Fruit fly (Drosophila melanogaster): ENCODE data around the gene CG16743.

DNA sequence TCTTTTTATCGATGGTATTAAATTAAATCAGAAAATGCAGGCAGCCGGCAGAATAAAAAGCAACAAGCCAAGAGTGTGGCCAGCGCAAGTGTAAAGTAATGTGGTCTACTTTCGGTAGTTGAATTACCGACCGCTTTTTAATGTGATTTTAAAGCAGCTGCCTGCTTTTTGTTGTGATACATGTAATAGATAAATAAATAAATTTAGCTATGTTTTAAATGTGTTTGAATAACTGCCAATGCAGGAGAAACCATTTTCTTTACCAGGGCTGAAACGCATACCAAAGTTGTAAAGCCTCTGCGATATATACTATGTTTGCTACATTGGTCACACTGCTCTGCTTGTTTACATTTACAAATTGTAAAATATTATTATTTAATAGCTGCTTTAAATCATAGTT lies 1.9 kb upstream of the CG16743 start, which contains the start of the genes Tmem214 and YL-1:
- peak; percentile 62 for TF ChIP-seq vri (GFP tag; optimal IDR thresholded peaks at IDR 0.05)
- no peak for TF ChIP-seq CG31627 (GFP tag; optimal IDR thresholded peaks at IDR 0.05)
- TF ChIP-seq OdsH (GFP tag; optimal IDR thresholded peaks at IDR 0.05), result no peak
- no peak for TF ChIP-seq CG6276 (GFP tag; optimal IDR thresholded peaks at IDR 0.05)
- no peak for TF ChIP-seq fd85E (GFP tag; optimal IDR thresholded peaks at IDR 0.05)
- TF ChIP-seq Eip78C (GFP tag), result peak; percentile 75

All from whole organism, prepupa.